Worm (Caenorhabditis elegans) whole organism, L3 larva: Measurements from ENCODE around the gene F42E11.3.

Experiments
- egl-27 ChIP-seq: sonication (generic microtip); optimal IDR thresholded peaks from 4 replicates; lab custom pipeline; 2017; ENCODE audit warnings: missing biosample characterization, missing genetic modification reagents, missing genetic modification characterization
- nhr-28 ChIP-seq: fragments of 150-350 bp; optimal IDR thresholded peaks from 2 replicates; lab custom pipeline; 2014; ENCODE audit warnings: missing biosample characterization, missing genetic modification characterization
- pha-4 ChIP-seq: fragments of 150-350 bp; optimal IDR thresholded peaks from 2 replicates; lab custom pipeline; 2014; ENCODE audit warnings: missing biosample characterization, missing genetic modification reagents, missing genetic modification characterization

DNA sequence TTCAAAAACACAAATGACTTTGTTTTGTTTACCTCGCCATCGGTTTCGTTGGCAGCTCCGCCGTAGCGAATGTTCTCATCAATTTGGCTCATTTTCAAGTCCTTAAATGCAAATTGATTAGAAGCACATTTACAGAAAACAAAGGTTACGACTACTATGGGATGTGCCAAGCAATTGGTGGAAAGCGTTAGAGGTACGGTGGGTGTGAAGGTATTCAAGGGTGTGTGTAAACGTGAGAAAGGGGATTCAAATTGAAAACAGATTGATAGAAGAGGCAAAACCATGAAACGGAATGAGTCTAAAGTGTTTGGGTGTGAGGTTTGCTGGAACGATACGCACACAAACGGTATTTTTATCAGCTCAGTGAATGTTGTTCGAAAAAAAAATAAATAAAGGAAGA lies 2.0 kb upstream of the F42E11.3 start, which contains the start of gene tni-1:
- no peak for TF ChIP-seq egl-27
- TF ChIP-seq nhr-28 (tag; lab: Kevin White, UChicago): no peak
- TF ChIP-seq pha-4 (tag; lab: Kevin White, UChicago): no peak
